Worm (Caenorhabditis elegans) whole organism, early embryonic: ENCODE results near the gene C39B5.2.

Experiments
- B0310.2 ChIP-seq: sonication (generic microtip); optimal IDR thresholded peaks from 2 replicates; lab custom pipeline; 2016; ENCODE audit warnings: mild to moderate bottlenecking, missing genetic modification characterization, missing compliant biosample characterization
- F13C5.2 ChIP-seq: sonication (generic microtip); optimal IDR thresholded peaks from 2 replicates; lab custom pipeline; 2017; ENCODE audit warnings: mild to moderate bottlenecking, missing genetic modification characterization, inconsistent platforms, missing compliant biosample characterization
- aly-1 ChIP-seq: sonication (generic microtip); optimal IDR thresholded peaks from 2 replicates; lab custom pipeline; 2016; ENCODE audit warnings: missing genetic modification characterization, missing compliant biosample characterization
- ama-1 ChIP-seq: fragments of 150-350 bp; optimal IDR thresholded peaks from 2 replicates; lab custom pipeline; 2014
- ceh-13 ChIP-seq: fragments of 200-800 bp; sonication (Bioruptor generic); optimal IDR thresholded peaks from 2 replicates; lab custom pipeline; 2018; ENCODE audit warnings: mild to moderate bottlenecking, missing genetic modification characterization, missing compliant biosample characterization
- ceh-36 ChIP-seq: sonication (generic microtip); optimal IDR thresholded peaks from 2 replicates; lab custom pipeline; 2016; ENCODE audit warnings: missing genetic modification characterization, inconsistent platforms, missing compliant biosample characterization
- ets-7 ChIP-seq: sonication (generic microtip); optimal IDR thresholded peaks from 2 replicates; lab custom pipeline; 2016; ENCODE audit warnings: missing genotype, missing genetic modification characterization, missing compliant biosample characterization
- flt-1 ChIP-seq: fragments of 200-800 bp; sonication (Bioruptor generic); IDR thresholded peaks from 2 replicates; pipeline ENCODE4 v1.3.6; 2022; ENCODE audit warnings: missing genetic modification characterization, missing compliant biosample characterization
- hmbx-1 ChIP-seq: sonication (generic microtip); optimal IDR thresholded peaks from 2 replicates; lab custom pipeline; 2016; ENCODE audit warnings: mild to moderate bottlenecking, missing genetic modification characterization, missing compliant biosample characterization
- hmg-4 ChIP-seq: fragments of 200-800 bp; sonication (Bioruptor generic); optimal IDR thresholded peaks from 2 replicates; lab custom pipeline; 2018; ENCODE audit warnings: mild to moderate bottlenecking, missing genetic modification characterization, missing compliant biosample characterization
- hnd-1 ChIP-seq: sonication (generic microtip); optimal IDR thresholded peaks from 2 replicates; lab custom pipeline; 2016; ENCODE audit warnings: missing genetic modification characterization, missing compliant biosample characterization
- pes-1 ChIP-seq: fragments of 200-800 bp; sonication (Bioruptor generic); IDR thresholded peaks from 2 replicates; pipeline ENCODE4 v1.3.6; 2022; ENCODE audit warnings: missing genetic modification reagents, missing genetic modification characterization, missing compliant biosample characterization
- scrt-1 ChIP-seq: fragments of 200-800 bp; sonication (Bioruptor generic); IDR thresholded peaks from 2 replicates; pipeline ENCODE4 v1.3.6; 2022; ENCODE audit warnings: missing genetic modification characterization, missing compliant biosample characterization
- sea-1 ChIP-seq: fragments of 200-800 bp; sonication (Bioruptor generic); conservative IDR thresholded peaks from 2 replicates; pipeline ENCODE4 v1.3.6; 2022; ENCODE audit warnings: missing genetic modification characterization, missing compliant biosample characterization
- tbx-11 ChIP-seq: fragments of 200-800 bp; sonication (Bioruptor generic); IDR thresholded peaks from 2 replicates; pipeline ENCODE4 v1.3.6; 2022; ENCODE audit warnings: missing genetic modification characterization, missing compliant biosample characterization
- tbx-37 ChIP-seq: fragments of 200-800 bp; sonication (Bioruptor generic); conservative IDR thresholded peaks from 2 replicates; pipeline ENCODE4 v1.3.6; 2022; ENCODE audit warnings: missing genetic modification reagents, missing genetic modification characterization, missing compliant biosample characterization
- tra-4 ChIP-seq: sonication (generic microtip); optimal IDR thresholded peaks from 2 replicates; lab custom pipeline; 2017; ENCODE audit warnings: missing genetic modification characterization, missing compliant biosample characterization

C39B5.2 gene

ce11 chrIII:2240471-2240870 lies 5.8 kb downstream of the C39B5.2 start, which contains the start of gene srz-56:
srz-56 (plus strand) TSS chrIII:2240771.
- TF ChIP-seq ceh-36 (tag; lab: Kevin White, UChicago) (no peak), aly-1 (tag; lab: Kevin White, UChicago) (no peak), sea-1 (GFP tag; lab: Robert Waterston, UW) (no peak), ets-7 (tag; lab: Kevin White, UChicago) (no peak), hmbx-1 (tag; lab: Kevin White, UChicago) (no peak), pes-1 (no peak), tbx-37 (no peak), flt-1 (GFP tag; lab: Robert Waterston, UW) (no peak), tbx-11 (GFP tag; lab: Robert Waterston, UW) (no peak), ceh-13 (GFP tag; lab: Kevin White, UChicago) (no peak), ama-1 (lab: Kevin White, UChicago) (no peak), hmg-4 (GFP tag; lab: Kevin White, UChicago) (no peak), hnd-1 (tag; lab: Kevin White, UChicago) (no peak), F13C5.2 (tag; lab: Kevin White, UChicago) (no peak), scrt-1 (no peak), tra-4 (no peak), B0310.2 (no peak)

ce11 chrIII:2243617-2244016 lies 8.9 kb downstream of the C39B5.2 start:
- TF ChIP-seq sea-1 (GFP tag; lab: Robert Waterston, UW) (no peak), hnd-1 (tag; lab: Kevin White, UChicago) (no peak), hmg-4 (GFP tag; lab: Kevin White, UChicago) (no peak), pes-1 (no peak), flt-1 (GFP tag; lab: Robert Waterston, UW) (no peak), scrt-1 (no peak), ets-7 (tag; lab: Kevin White, UChicago) (no peak), aly-1 (tag; lab: Kevin White, UChicago) (no peak), ama-1 (lab: Kevin White, UChicago) (no peak), hmbx-1 (tag; lab: Kevin White, UChicago) (no peak), tbx-37 (no peak), tbx-11 (GFP tag; lab: Robert Waterston, UW) (no peak)

DNA sequence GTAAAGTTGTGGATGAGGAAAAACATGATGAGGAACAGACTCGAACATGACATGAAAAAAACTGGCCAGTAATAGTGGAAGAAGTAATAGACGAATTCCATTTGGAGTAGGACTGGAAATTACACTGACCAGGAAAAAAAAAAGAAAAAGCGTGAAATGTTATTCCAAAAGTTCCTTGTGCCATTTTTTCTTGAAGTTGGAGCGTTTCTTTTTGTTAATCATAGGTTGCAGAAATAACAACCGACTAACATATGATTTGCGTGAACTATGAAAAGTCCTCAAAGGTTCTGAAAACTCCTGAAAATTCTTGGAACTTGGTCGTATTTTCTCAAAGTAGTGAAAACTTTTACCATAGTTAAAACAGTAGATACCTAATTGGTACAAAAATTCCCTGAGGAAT lies 11.0 kb downstream of the C39B5.2 start, which contains the start of gene srd-67:
TSS of gene srd-67 (minus strand) at position 101 of the 400 bp plus-strand sequence.
- no peak for TF ChIP-seq ets-7 (tag; lab: Kevin White, UChicago)
- no peak for TF ChIP-seq scrt-1
- no peak for TF ChIP-seq hmg-4 (GFP tag; lab: Kevin White, UChicago)
- no peak for TF ChIP-seq F13C5.2 (tag; lab: Kevin White, UChicago)
- TF ChIP-seq ceh-36 (tag; lab: Kevin White, UChicago), result no peak
- TF ChIP-seq tbx-37, result no peak
- no peak for TF ChIP-seq hmbx-1 (tag; lab: Kevin White, UChicago)
- TF ChIP-seq ama-1 (lab: Kevin White, UChicago), result no peak
- no peak for TF ChIP-seq aly-1 (tag; lab: Kevin White, UChicago)
- no peak for TF ChIP-seq tra-4
- no peak for TF ChIP-seq tbx-11 (GFP tag; lab: Robert Waterston, UW)
- no peak for TF ChIP-seq B0310.2
- TF ChIP-seq ceh-13 (GFP tag; lab: Kevin White, UChicago), result no peak

- TF ChIP-seq pes-1 (no peak), tbx-37 (no peak), hmg-4 (GFP tag; lab: Kevin White, UChicago) (no peak), scrt-1 (no peak), hnd-1 (tag; lab: Kevin White, UChicago) (no peak), flt-1 (GFP tag; lab: Robert Waterston, UW) (no peak), ama-1 (lab: Kevin White, UChicago) (no peak), aly-1 (tag; lab: Kevin White, UChicago) (no peak), ceh-36 (tag; lab: Kevin White, UChicago) (no peak), F13C5.2 (tag; lab: Kevin White, UChicago) (no peak), ceh-13 (GFP tag; lab: Kevin White, UChicago) (no peak), tra-4 (no peak), B0310.2 (no peak), sea-1 (GFP tag; lab: Robert Waterston, UW) (no peak), tbx-11 (GFP tag; lab: Robert Waterston, UW) (no peak), ets-7 (tag; lab: Kevin White, UChicago) (no peak), hmbx-1 (tag; lab: Kevin White, UChicago) (no peak)
These were observed 16.7 kb downstream of the C39B5.2 start, which contains the start of gene fbxa-7 for ce11 chrIII:2251348-2251747. fbxa-7 (minus strand) TSS chrIII:2251448.

ce11 chrIII:2253027-2253499 lies 18.4 kb downstream of the C39B5.2 start, which contains the start of gene fbxa-73:
fbxa-73 (plus strand) TSS chrIII:2253449.
- TF ChIP-seq pes-1, result no peak
- no peak for TF ChIP-seq ceh-36 (tag; lab: Kevin White, UChicago)
- TF ChIP-seq B0310.2, result no peak
- no peak for TF ChIP-seq tbx-37
- no peak for TF ChIP-seq tbx-11 (GFP tag; lab: Robert Waterston, UW)
- TF ChIP-seq ceh-13 (GFP tag; lab: Kevin White, UChicago), result no peak
- no peak for TF ChIP-seq hnd-1 (tag; lab: Kevin White, UChicago)
- no peak for TF ChIP-seq scrt-1
- TF ChIP-seq F13C5.2 (tag; lab: Kevin White, UChicago), result no peak
- no peak for TF ChIP-seq hmbx-1 (tag; lab: Kevin White, UChicago)
- no peak for TF ChIP-seq aly-1 (tag; lab: Kevin White, UChicago)
- no peak for TF ChIP-seq ets-7 (tag; lab: Kevin White, UChicago)
- no peak for TF ChIP-seq flt-1 (GFP tag; lab: Robert Waterston, UW)
- no peak for TF ChIP-seq sea-1 (GFP tag; lab: Robert Waterston, UW)
- no peak for TF ChIP-seq hmg-4 (GFP tag; lab: Kevin White, UChicago)
- TF ChIP-seq ama-1 (lab: Kevin White, UChicago), result no peak

DNA sequence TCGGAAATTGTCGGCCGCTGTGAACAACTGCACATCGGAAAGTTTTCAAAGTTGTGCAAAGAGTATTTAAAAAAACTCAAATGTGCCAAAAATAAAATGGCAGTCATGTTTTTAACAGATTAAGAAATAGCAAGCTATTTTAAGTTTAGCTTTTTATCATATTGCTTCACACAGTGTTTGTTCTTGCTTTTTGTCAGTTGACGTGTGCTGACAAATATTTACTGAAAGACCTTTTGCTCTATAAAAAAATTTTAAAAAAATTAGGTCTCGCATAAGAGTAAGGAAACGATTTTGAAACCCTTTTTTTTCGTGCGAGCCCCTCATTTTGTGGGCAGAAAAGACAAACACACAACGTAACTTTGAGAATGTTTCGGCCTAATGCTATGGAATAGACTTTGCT lies 20.8 kb downstream of the C39B5.2 start, which contains the start of gene fbxa-71:
TSS of gene fbxa-71 (plus strand) at position 301 of the 400 bp plus-strand sequence.
- TF ChIP-seq pes-1 (no peak), sea-1 (GFP tag; lab: Robert Waterston, UW) (no peak), tra-4 (no peak), flt-1 (GFP tag; lab: Robert Waterston, UW) (no peak), ama-1 (lab: Kevin White, UChicago) (no peak), F13C5.2 (tag; lab: Kevin White, UChicago) (no peak), hnd-1 (tag; lab: Kevin White, UChicago) (no peak), aly-1 (tag; lab: Kevin White, UChicago) (no peak)
